Fruit fly (Drosophila melanogaster) whole organism, embryonic: ENCODE results near the gene CG31778.

Experiments used
- ATbp ChIP-seq: fragments of 200-800 bp; sonication (Bioruptor generic); optimal IDR thresholded peaks from 2 replicates; lab custom pipeline; 2017; ENCODE audit warnings: missing biosample characterization, mild to moderate bottlenecking, missing genetic modification characterization, missing genetic modification reagents
- Awh ChIP-seq: fragments of 200-800 bp; sonication (Bioruptor generic); IDR thresholded peaks from 2 replicates; pipeline ENCODE4, ENCODE4 v1.3.6; 2022; ENCODE audit warnings: missing biosample characterization, missing genetic modification characterization
- CG10462 ChIP-seq: fragments of 200-800 bp; sonication (Bioruptor generic); optimal IDR thresholded peaks from 2 replicates; lab custom pipeline; 2016; ENCODE audit warnings: missing biosample characterization, missing genetic modification characterization
- CG10979 ChIP-seq: fragments of 200-800 bp; sonication (Bioruptor generic); optimal IDR thresholded peaks from 2 replicates; lab custom pipeline; 2018; ENCODE audit warnings: missing biosample characterization, mild to moderate bottlenecking, missing genetic modification characterization, moderate library complexity
- CG11398 ChIP-seq: fragments of 200-800 bp; sonication (Bioruptor generic); optimal IDR thresholded peaks from 2 replicates; lab custom pipeline; 2016; ENCODE audit warnings: missing biosample characterization, missing genetic modification characterization
- CG11560 ChIP-seq: fragments of 200-800 bp; sonication (Bioruptor generic); IDR thresholded peaks from 3 replicates; pipeline ENCODE4 v1.3.6; 2022; ENCODE audit warnings: missing biosample characterization, missing genetic modification characterization
- CG16813 ChIP-seq: fragments of 200-800 bp; sonication (Bioruptor generic); IDR thresholded peaks from 3 replicates; pipeline ENCODE4 v1.3.6; 2022; ENCODE audit warnings: missing biosample characterization, missing genetic modification characterization; ENCODE audit not compliant: partially characterized antibody
- CG17328 ChIP-seq: fragments of 200-800 bp; sonication (Bioruptor generic); IDR thresholded peaks from 2 replicates; pipeline ENCODE4 v1.3.6; 2022; ENCODE audit warnings: missing biosample characterization, missing genetic modification characterization
- CG18011 ChIP-seq: fragments of 200-800 bp; sonication (Bioruptor generic); optimal IDR thresholded peaks from 2 replicates; lab custom pipeline; 2017; ENCODE audit warnings: missing biosample characterization, missing genetic modification characterization, mild to moderate bottlenecking, moderate library complexity, missing genotype
- CG18764 ChIP-seq: fragments of 200-800 bp; sonication (Bioruptor generic); optimal IDR thresholded peaks from 3 replicates; lab custom pipeline; 2016; ENCODE audit warnings: missing biosample characterization, missing genetic modification characterization
- CG31365 ChIP-seq: fragments of 200-800 bp; sonication (Bioruptor generic); optimal IDR thresholded peaks from 2 replicates; lab custom pipeline; 2018; ENCODE audit warnings: missing biosample characterization, mild to moderate bottlenecking, missing genetic modification characterization
- CG3163 ChIP-seq: fragments of 200-800 bp; sonication (Bioruptor generic); optimal IDR thresholded peaks from 3 replicates; lab custom pipeline; 2016; ENCODE audit warnings: missing biosample characterization, missing genetic modification characterization
- CG32767 ChIP-seq: fragments of 200-800 bp; sonication (Bioruptor generic); IDR thresholded peaks from 2 replicates; pipeline ENCODE4 v1.3.6; 2022; ENCODE audit warnings: missing biosample characterization, missing genetic modification characterization
- CG34376 ChIP-seq: fragments of 200-800 bp; sonication (Bioruptor generic); optimal IDR thresholded peaks from 2 replicates; lab custom pipeline; 2018; ENCODE audit warnings: missing biosample characterization, mild to moderate bottlenecking, missing genetic modification characterization
- CG6765 ChIP-seq: fragments of 200-800 bp; sonication (Bioruptor generic); optimal IDR thresholded peaks from 3 replicates; lab custom pipeline; 2017; ENCODE audit warnings: missing biosample characterization, mild to moderate bottlenecking, missing genetic modification characterization
- CG7271 ChIP-seq: fragments of 200-800 bp; sonication (Bioruptor generic); optimal IDR thresholded peaks from 2 replicates; lab custom pipeline; 2018; ENCODE audit warnings: missing biosample characterization, mild to moderate bottlenecking, missing genetic modification characterization, moderate library complexity
- CG8765 ChIP-seq: fragments of 200-800 bp; sonication (Bioruptor generic); IDR thresholded peaks from 2 replicates; pipeline ENCODE4 v1.3.6; 2022; ENCODE audit warnings: missing biosample characterization, missing genetic modification characterization
- CG9797 ChIP-seq: fragments of 200-800 bp; sonication (Bioruptor generic); optimal IDR thresholded peaks from 3 replicates; lab custom pipeline; 2018; ENCODE audit warnings: missing biosample characterization, mild to moderate bottlenecking, missing genetic modification characterization
- Camta ChIP-seq: fragments of 200-800 bp; sonication (Bioruptor generic); optimal IDR thresholded peaks from 2 replicates; lab custom pipeline; 2016; ENCODE audit warnings: missing biosample characterization, missing genetic modification characterization
- Dp ChIP-seq: fragments of 200-800 bp; sonication (Bioruptor generic); optimal IDR thresholded peaks from 2 replicates; lab custom pipeline; 2018; ENCODE audit warnings: missing biosample characterization, mild to moderate bottlenecking, missing genetic modification characterization, moderate library complexity
- ERR ChIP-seq: fragments of 200-800 bp; sonication (Bioruptor generic); optimal IDR thresholded peaks from 2 replicates; lab custom pipeline; 2016; ENCODE audit warnings: missing biosample characterization, missing genetic modification characterization
- Fer1 ChIP-seq: fragments of 200-800 bp; sonication (Bioruptor generic); optimal IDR thresholded peaks from 2 replicates; lab custom pipeline; 2017; ENCODE audit warnings: missing biosample characterization, mild to moderate bottlenecking, missing genetic modification characterization
- Fer2 ChIP-seq: fragments of 200-800 bp; sonication (Bioruptor generic); optimal IDR thresholded peaks from 2 replicates; lab custom pipeline; 2018; ENCODE audit warnings: missing biosample characterization, mild to moderate bottlenecking, missing genetic modification characterization, moderate library complexity
- HHEX ChIP-seq: fragments of 200-800 bp; sonication (Bioruptor generic); optimal IDR thresholded peaks from 3 replicates; lab custom pipeline; 2017; ENCODE audit warnings: missing biosample characterization, mild to moderate bottlenecking, missing genetic modification characterization, missing genetic modification reagents
- Hr51 ChIP-seq, 2 experiments: fragments of 200-800 bp; sonication (Bioruptor generic); optimal IDR thresholded peaks; 2 replicates in 1 of 2; 3 replicates in 1 of 2; lab custom pipeline; 2016 to 2018; ENCODE audit warnings: missing biosample characterization in 2 of 2, missing genetic modification characterization in 2 of 2, mild to moderate bottlenecking in 1 of 2, moderate library complexity in 1 of 2
- NfI ChIP-seq: fragments of 200-800 bp; sonication (Bioruptor generic); optimal IDR thresholded peaks from 3 replicates; lab custom pipeline; 2018; ENCODE audit warnings: missing biosample characterization, mild to moderate bottlenecking, missing genetic modification characterization, moderate library complexity
- Oli ChIP-seq: fragments of 200-800 bp; sonication (Bioruptor generic); optimal IDR thresholded peaks from 2 replicates; lab custom pipeline; 2018; ENCODE audit warnings: missing biosample characterization, mild to moderate bottlenecking, missing genetic modification characterization, moderate library complexity
- Pdp1 ChIP-seq, 2 experiments: fragments of 200-800 bp; sonication (Bioruptor generic); optimal IDR thresholded peaks; 3 replicates each; lab custom pipeline; 2016; ENCODE audit warnings: missing biosample characterization in 2 of 2, missing genetic modification characterization in 2 of 2, mild to moderate bottlenecking in 1 of 2, moderate library complexity in 1 of 2
- Rfx ChIP-seq: fragments of 200-800 bp; sonication (Bioruptor generic); IDR thresholded peaks from 2 replicates; pipeline ENCODE4 v1.3.6; 2022; ENCODE audit warnings: missing biosample characterization, missing genetic modification characterization
- Usf ChIP-seq: fragments of 200-800 bp; sonication (Bioruptor generic); optimal IDR thresholded peaks from 2 replicates; lab custom pipeline; 2017; ENCODE audit warnings: missing genotype, missing biosample characterization, missing genetic modification characterization
- ara ChIP-seq: fragments of 200-800 bp; sonication (Bioruptor generic); IDR thresholded peaks from 2 replicates; pipeline ENCODE4 v1.3.6; 2022; ENCODE audit warnings: missing biosample characterization, missing genetic modification characterization
- bab2 ChIP-seq: fragments of 200-800 bp; sonication (Bioruptor generic); optimal IDR thresholded peaks from 2 replicates; lab custom pipeline; 2016; ENCODE audit warnings: missing biosample characterization, missing genetic modification characterization
- fru ChIP-seq: fragments of >200 bp; optimal IDR thresholded peaks from 2 replicates; lab custom pipeline; 2017
- gce ChIP-seq: fragments of 200-800 bp; sonication (Bioruptor generic); IDR thresholded peaks from 3 replicates; pipeline ENCODE4 v1.3.6; 2022; ENCODE audit warnings: missing biosample characterization, missing genetic modification characterization
- h ChIP-seq: fragments of >200 bp; optimal IDR thresholded peaks from 2 replicates; lab custom pipeline; 2017
- ken ChIP-seq: fragments of 200-800 bp; sonication (Bioruptor generic); IDR thresholded peaks from 3 replicates; pipeline ENCODE4 v1.3.6; 2022; ENCODE audit warnings: missing biosample characterization, missing genetic modification characterization
- odd ChIP-seq: fragments of 200-800 bp; sonication (Bioruptor generic); optimal IDR thresholded peaks from 2 replicates; lab custom pipeline; 2017; ENCODE audit warnings: missing biosample characterization, mild to moderate bottlenecking, missing genetic modification characterization
- otp ChIP-seq: fragments of 200-800 bp; sonication (Bioruptor generic); IDR thresholded peaks from 3 replicates; pipeline ENCODE4, ENCODE4 v1.3.6; 2022; ENCODE audit warnings: missing biosample characterization, missing genetic modification characterization
- pros ChIP-seq: fragments of 200-800 bp; sonication (Bioruptor generic); optimal IDR thresholded peaks from 3 replicates; lab custom pipeline; 2019; ENCODE audit warnings: missing biosample characterization, mild to moderate bottlenecking, missing genetic modification characterization, moderate library complexity
- pzg ChIP-seq: fragments of 200-800 bp; sonication (Bioruptor generic); optimal IDR thresholded peaks from 3 replicates; lab custom pipeline; 2018; ENCODE audit warnings: missing biosample characterization, mild to moderate bottlenecking, missing genetic modification characterization, moderate library complexity
- sug ChIP-seq: fragments of 200-800 bp; optimal IDR thresholded peaks from 2 replicates; lab custom pipeline; 2019; ENCODE audit warnings: missing biosample characterization, mild to moderate bottlenecking, missing genetic modification characterization, moderate library complexity
- tin ChIP-seq: fragments of 200-800 bp; sonication (Bioruptor generic); optimal IDR thresholded peaks from 3 replicates; lab custom pipeline; 2016; ENCODE audit warnings: missing biosample characterization, missing genetic modification characterization
- trem ChIP-seq: fragments of 200-800 bp; optimal IDR thresholded peaks from 3 replicates; lab custom pipeline; 2019; ENCODE audit warnings: missing biosample characterization, mild to moderate bottlenecking, missing genetic modification characterization, moderate library complexity
- tx ChIP-seq: fragments of 200-800 bp; sonication (Bioruptor generic); optimal IDR thresholded peaks from 2 replicates; lab custom pipeline; 2016; ENCODE audit warnings: missing biosample characterization, missing genetic modification characterization
- usp ChIP-seq: fragments of >200 bp; optimal IDR thresholded peaks from 2 replicates; lab custom pipeline; 2017; ENCODE audit warnings: missing biosample characterization, missing genetic modification characterization
- vfl ChIP-seq: fragments of 200-800 bp; sonication (Bioruptor generic); optimal IDR thresholded peaks from 2 replicates; lab custom pipeline; 2016; ENCODE audit warnings: missing biosample characterization, missing genetic modification characterization

The CG31778 gene

dm6 chr2L:3695361-3695818 lies 9.9 kb downstream of the CG31778 start, which contains the start of gene CG16713:
Gene CG16713 (minus strand): TSS chr2L:3695411.
- TF ChIP-seq usp (no peak), CG7271 (tag; lab: Kevin White, UChicago) (no peak), sug (peak; percentile 25), CG34376 (GFP tag; lab: Kevin White, UChicago) (peak; percentile 31)

DNA sequence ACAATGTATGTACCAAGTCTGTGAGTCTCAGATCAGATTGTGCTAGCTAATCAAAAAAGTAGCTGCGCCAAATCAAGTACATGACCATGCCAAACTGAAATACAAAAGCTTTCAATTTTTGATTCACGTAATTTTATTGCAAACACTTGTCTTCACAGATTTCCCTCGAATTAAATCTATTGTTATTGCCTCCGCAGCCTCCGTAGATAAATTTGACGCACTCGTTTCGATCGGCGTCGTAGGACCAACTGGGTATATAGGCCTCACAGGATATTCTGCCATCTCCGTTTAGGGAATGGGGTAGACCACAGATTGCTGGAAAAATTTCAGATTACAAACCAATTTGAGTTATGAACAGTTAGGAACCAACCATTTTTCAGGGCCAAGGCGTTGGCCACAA lies 10.4 kb downstream of the CG31778 start, which contains the start of gene CG43165:
Gene CG43165 (minus strand): TSS at position 101 of the 400 bp plus-strand sequence.
- TF ChIP-seq CG8765 (GFP tag; lab: Robert Waterston, UW), result peak; percentile 22; the same call in 1 of the 2 replicates
- TF ChIP-seq CG10462 (GFP tag; lab: Kevin White, UChicago), result no peak
- peak in 1 of 2 experiments; percentile 12 for TF ChIP-seq Pdp1 (GFP tag; optimal IDR thresholded peaks at IDR 0.05; lab: Kevin White, UChicago)

- no peak for TF ChIP-seq NfI (GFP tag; lab: Kevin White, UChicago)
- TF ChIP-seq bab2, result no peak
- TF ChIP-seq odd (GFP tag; lab: Kevin White, UChicago), result no peak
- TF ChIP-seq CG18764, result no peak
- no peak for TF ChIP-seq Hr51 (GFP tag; optimal IDR thresholded peaks at IDR 0.05; lab: Kevin White, UChicago)
- no peak for TF ChIP-seq otp (GFP tag; lab: Robert Waterston, UW)
- no peak for TF ChIP-seq Camta (GFP tag; lab: Kevin White, UChicago)
- no peak for TF ChIP-seq CG3163
- TF ChIP-seq Rfx (GFP tag; lab: Robert Waterston, UW), result no peak
- no peak for TF ChIP-seq CG17328 (GFP tag; lab: Robert Waterston, UW)
- no peak for TF ChIP-seq tx (GFP tag; lab: Kevin White, UChicago)
- no peak for TF ChIP-seq Oli (tag; lab: Kevin White, UChicago)
- TF ChIP-seq Fer1 (GFP tag; lab: Kevin White, UChicago), result no peak
- no peak for TF ChIP-seq CG18011
- TF ChIP-seq vfl (GFP tag; lab: Kevin White, UChicago), result no peak
- TF ChIP-seq ken (GFP tag; lab: Robert Waterston, UW), result no peak
- TF ChIP-seq CG6765 (GFP tag; lab: Kevin White, UChicago), result no peak
- no peak for TF ChIP-seq h (lab: Kevin White, UChicago)
- no peak for TF ChIP-seq Dp (GFP tag; lab: Kevin White, UChicago)
- no peak for TF ChIP-seq CG31365 (tag; lab: Kevin White, UChicago)
Measured at dm6 chr2L:3693805-3694204, 11.5 kb downstream of the CG31778 start, which contains the start of gene Acp24A4. Gene Acp24A4 (minus strand): TSS chr2L:3693905.

DNA sequence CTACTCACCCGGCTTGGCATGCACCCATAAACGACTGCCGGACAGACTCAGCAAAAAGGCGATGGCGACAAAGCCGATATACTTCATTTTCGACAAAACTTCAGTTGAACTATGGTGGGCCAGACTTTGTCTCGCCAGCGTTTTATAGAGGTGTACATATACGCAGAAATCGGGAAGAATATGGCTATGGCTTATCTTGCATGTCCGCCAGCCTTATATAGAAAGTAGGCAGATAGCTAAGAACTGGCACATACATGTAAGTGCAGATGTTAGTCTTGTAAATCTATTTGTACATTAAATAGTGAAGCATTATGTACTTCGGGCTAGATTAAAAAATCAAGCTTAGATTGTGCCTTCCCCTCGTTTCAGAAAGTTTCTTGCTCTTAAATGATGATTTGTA lies 12.2 kb downstream of the CG31778 start, which contains the start of gene CG3513:
Gene CG3513 (minus strand): TSS at position 101 of the 400 bp plus-strand sequence.
- TF ChIP-seq fru (lab: Kevin White, UChicago), result no peak
- no peak for TF ChIP-seq ATbp (GFP tag; lab: Kevin White, UChicago)
- no peak for TF ChIP-seq CG16813 (GFP tag; lab: Robert Waterston, UW)
- TF ChIP-seq Usf (GFP tag; lab: Kevin White, UChicago), result no peak
- TF ChIP-seq gce (GFP tag; lab: Robert Waterston, UW), result no peak
- no peak for TF ChIP-seq ERR
- TF ChIP-seq pros (GFP tag; lab: Kevin White, UChicago), result no peak
- TF ChIP-seq, all 482 proteins: peak for 0

DNA sequence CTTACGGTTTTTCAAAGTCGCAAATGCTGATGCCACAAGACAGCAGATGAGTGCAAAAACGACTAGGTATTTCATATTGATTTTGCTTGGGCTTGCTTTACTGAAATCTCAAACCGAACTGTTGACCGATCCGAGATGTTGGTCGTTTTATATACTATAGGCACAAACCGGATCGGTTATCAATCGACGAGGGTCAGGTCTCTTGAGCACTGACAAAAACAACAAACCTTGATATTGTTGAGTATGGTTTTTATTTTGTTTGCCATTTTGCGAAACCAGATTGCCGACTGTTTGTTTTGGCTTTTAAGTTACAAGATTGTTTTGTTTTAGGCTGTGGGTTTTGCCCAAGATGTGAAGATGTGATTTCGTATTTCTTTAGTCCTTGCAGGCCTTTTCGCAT lies 12.8 kb downstream of the CG31778 start, which contains the start of gene CG16704:
Gene CG16704 (minus strand): TSS at position 122 of the 400 bp plus-strand sequence.
- TF ChIP-seq CG11398 (GFP tag; lab: Kevin White, UChicago) (no peak), CG18011 (no peak), Awh (GFP tag; lab: Robert Waterston, UW) (no peak), ara (no peak), CG9797 (GFP tag; lab: Kevin White, UChicago) (no peak), pzg (GFP tag; lab: Kevin White, UChicago) (no peak), HHEX (no peak), trem (tag; lab: Kevin White, UChicago) (no peak), CG10979 (tag; lab: Kevin White, UChicago) (no peak), Fer2 (no peak), CG11560 (tag; lab: Robert Waterston, UW) (no peak), CG32767 (GFP tag; lab: Robert Waterston, UW) (no peak), sug (no peak), tin (GFP tag; lab: Kevin White, UChicago) (no peak)
